Fruit fly (Drosophila melanogaster) whole organism, embryonic: ENCODE results near the gene IntS10.
A peak's percentile ranks its signal among the peaks of the same experiment; 100 is the strongest.

Experiments
- CG11456 ChIP-seq: fragments of 200-800 bp; sonication (Bioruptor generic); IDR thresholded peaks from 3 replicates; pipeline ENCODE4 v1.3.6; 2022; ENCODE audit warnings: missing biosample characterization, missing genetic modification characterization
- CG11723 ChIP-seq: fragments of 200-800 bp; sonication (Bioruptor generic); optimal IDR thresholded peaks from 2 replicates; lab custom pipeline; 2017; ENCODE audit warnings: missing biosample characterization, mild to moderate bottlenecking, missing genetic modification characterization
- CG13287 ChIP-seq: fragments of 200-800 bp; sonication (Bioruptor generic); IDR thresholded peaks from 2 replicates; pipeline ENCODE4 v1.3.6; 2022; ENCODE audit warnings: missing biosample characterization, missing genetic modification characterization; ENCODE audit not compliant: partially characterized antibody
- CG13624 ChIP-seq: fragments of 200-800 bp; sonication (Bioruptor generic); optimal IDR thresholded peaks from 2 replicates; lab custom pipeline; 2016; ENCODE audit warnings: missing biosample characterization, missing genetic modification characterization
- CG13894 ChIP-seq: fragments of 200-800 bp; sonication (Bioruptor generic); optimal IDR thresholded peaks from 3 replicates; lab custom pipeline; 2018; ENCODE audit warnings: missing biosample characterization, mild to moderate bottlenecking, missing genetic modification characterization, moderate library complexity
- CG14667 ChIP-seq: fragments of 200-800 bp; sonication (Bioruptor generic); IDR thresholded peaks from 2 replicates; pipeline ENCODE4 v1.3.6; 2022; ENCODE audit warnings: missing biosample characterization, missing genetic modification characterization
- CG16813 ChIP-seq: fragments of 200-800 bp; sonication (Bioruptor generic); IDR thresholded peaks from 3 replicates; pipeline ENCODE4 v1.3.6; 2022; ENCODE audit warnings: missing biosample characterization, missing genetic modification characterization; ENCODE audit not compliant: partially characterized antibody
- CG1792 ChIP-seq: fragments of 200-800 bp; sonication (Bioruptor generic); optimal IDR thresholded peaks from 2 replicates; lab custom pipeline; 2016; ENCODE audit warnings: missing biosample characterization, missing genetic modification characterization
- CG2129 ChIP-seq: fragments of 200-800 bp; sonication (Bioruptor generic); IDR thresholded peaks from 2 replicates; pipeline ENCODE4 v1.3.6; 2022; ENCODE audit warnings: missing biosample characterization, missing genetic modification characterization; ENCODE audit not compliant: partially characterized antibody
- CG2678 ChIP-seq: fragments of 200-800 bp; sonication (Bioruptor generic); optimal IDR thresholded peaks from 3 replicates; lab custom pipeline; 2019; ENCODE audit warnings: missing biosample characterization, mild to moderate bottlenecking, missing genetic modification characterization, moderate library complexity
- CG4730 ChIP-seq: fragments of 200-800 bp; sonication (Bioruptor generic); IDR thresholded peaks from 2 replicates; pipeline ENCODE4 v1.3.6; 2022; ENCODE audit warnings: missing biosample characterization, missing genetic modification characterization
- CG4820 ChIP-seq: fragments of 200-800 bp; sonication (Bioruptor generic); optimal IDR thresholded peaks from 3 replicates; lab custom pipeline; 2016; ENCODE audit warnings: missing biosample characterization, missing genetic modification characterization
- CG7372 ChIP-seq: fragments of 200-800 bp; sonication (Bioruptor generic); IDR thresholded peaks from 2 replicates; pipeline ENCODE4 v1.3.6; 2022; ENCODE audit warnings: missing biosample characterization, missing genetic modification characterization
- Dp ChIP-seq: fragments of 200-800 bp; sonication (Bioruptor generic); optimal IDR thresholded peaks from 2 replicates; lab custom pipeline; 2018; ENCODE audit warnings: missing biosample characterization, mild to moderate bottlenecking, missing genetic modification characterization, moderate library complexity
- Dref ChIP-seq: fragments of 200-800 bp; sonication (Bioruptor generic); IDR thresholded peaks from 2 replicates; pipeline ENCODE4 v1.3.6; 2022; ENCODE audit warnings: missing biosample characterization, missing genetic modification characterization
- Ets97D ChIP-seq: fragments of 200-800 bp; sonication (Bioruptor generic); optimal IDR thresholded peaks from 3 replicates; lab custom pipeline; 2016; ENCODE audit warnings: missing biosample characterization, missing genetic modification characterization
- Hey ChIP-seq: fragments of 200-800 bp; sonication (Bioruptor generic); optimal IDR thresholded peaks from 3 replicates; lab custom pipeline; 2018; ENCODE audit warnings: missing biosample characterization, mild to moderate bottlenecking, missing genetic modification characterization
- Jarid2 ChIP-seq: fragments of 200-800 bp; sonication (Bioruptor generic); optimal IDR thresholded peaks from 3 replicates; lab custom pipeline; 2017; ENCODE audit warnings: mild to moderate bottlenecking, missing biosample characterization, missing genetic modification reagents, missing genetic modification characterization
- Lpt ChIP-seq: fragments of >200 bp; optimal IDR thresholded peaks from 2 replicates; lab custom pipeline; 2018; ENCODE audit warnings: missing biosample characterization, missing genetic modification characterization
- Ptx1 ChIP-seq: fragments of 200-800 bp; sonication (Bioruptor generic); IDR thresholded peaks from 2 replicates; pipeline ENCODE4 v1.3.6; 2022; ENCODE audit warnings: missing biosample characterization, missing genetic modification characterization
- Sox102F ChIP-seq: fragments of 200-800 bp; sonication (Bioruptor generic); optimal IDR thresholded peaks from 2 replicates; lab custom pipeline; 2018; ENCODE audit warnings: missing biosample characterization, mild to moderate bottlenecking, missing genetic modification characterization, moderate library complexity
- Sry-δ ChIP-seq: fragments of 200-800 bp; sonication (Bioruptor generic); optimal IDR thresholded peaks from 2 replicates; lab custom pipeline; 2016; ENCODE audit warnings: missing biosample characterization, missing genetic modification characterization
- amos ChIP-seq: fragments of 200-800 bp; sonication (Bioruptor generic); IDR thresholded peaks from 2 replicates; pipeline ENCODE4 v1.3.6; 2022; ENCODE audit warnings: missing biosample characterization, missing genetic modification characterization; ENCODE audit not compliant: partially characterized antibody
- ato ChIP-seq: fragments of 200-800 bp; sonication (Bioruptor generic); IDR thresholded peaks from 2 replicates; pipeline ENCODE4 v1.3.6; 2022; ENCODE audit warnings: missing biosample characterization, missing genetic modification characterization; ENCODE audit not compliant: partially characterized antibody
- bab2 ChIP-seq: fragments of 200-800 bp; sonication (Bioruptor generic); optimal IDR thresholded peaks from 2 replicates; lab custom pipeline; 2016; ENCODE audit warnings: missing biosample characterization, missing genetic modification characterization
- bbx ChIP-seq: fragments of 200-800 bp; sonication (Bioruptor generic); IDR thresholded peaks from 2 replicates; pipeline ENCODE4 v1.3.6; 2022; ENCODE audit warnings: missing biosample characterization, missing genetic modification characterization; ENCODE audit not compliant: partially characterized antibody
- cas ChIP-seq: fragments of 200-800 bp; sonication (Bioruptor generic); IDR thresholded peaks from 2 replicates; pipeline ENCODE4 v1.3.6; 2022; ENCODE audit warnings: missing biosample characterization, missing genetic modification characterization
- cato ChIP-seq: fragments of 200-800 bp; sonication (Bioruptor generic); optimal IDR thresholded peaks from 2 replicates; lab custom pipeline; 2016; ENCODE audit warnings: missing biosample characterization, missing genetic modification characterization, borderline replicate concordance
- chm ChIP-seq: fragments of 200-800 bp; sonication (Bioruptor generic); IDR thresholded peaks from 2 replicates; pipeline ENCODE4 v1.3.6; 2022; ENCODE audit warnings: missing biosample characterization, missing genetic modification characterization
- crol ChIP-seq: fragments of 200-800 bp; sonication (Bioruptor generic); IDR thresholded peaks from 2 replicates; pipeline ENCODE4 v1.3.6; 2022; ENCODE audit warnings: missing biosample characterization, missing genetic modification characterization
- ftz-f1 ChIP-seq: fragments of 200-800 bp; sonication (Bioruptor generic); optimal IDR thresholded peaks from 2 replicates; lab custom pipeline; 2016; ENCODE audit warnings: missing biosample characterization, missing genetic modification characterization
- gsb ChIP-seq: fragments of 200-800 bp; sonication (Bioruptor generic); IDR thresholded peaks from 2 replicates; pipeline ENCODE4 v1.3.6; 2022; ENCODE audit warnings: missing biosample characterization, missing genetic modification characterization
- gsb-n ChIP-seq: fragments of 200-800 bp; sonication (Bioruptor generic); optimal IDR thresholded peaks from 3 replicates; lab custom pipeline; 2018; ENCODE audit warnings: missing biosample characterization, mild to moderate bottlenecking, missing genetic modification characterization
- h ChIP-seq: fragments of >200 bp; optimal IDR thresholded peaks from 2 replicates; lab custom pipeline; 2017
- hkb ChIP-seq, 2 experiments: fragments of 200-800 bp in 1 of 2; fragments of >200 bp in 1 of 2; sonication (Bioruptor generic) in 1 of 2; IDR thresholded peaks in 1 of 2; optimal IDR thresholded peaks in 1 of 2; 2 replicates each; pipeline versions ENCODE4 v1.3.6 to Lab custom; 2017 to 2022; ENCODE audit warnings: missing biosample characterization in 1 of 2, missing genetic modification characterization in 1 of 2
- ken ChIP-seq: fragments of 200-800 bp; sonication (Bioruptor generic); IDR thresholded peaks from 3 replicates; pipeline ENCODE4 v1.3.6; 2022; ENCODE audit warnings: missing biosample characterization, missing genetic modification characterization
- knrl ChIP-seq: fragments of 200-800 bp; sonication (Bioruptor generic); IDR thresholded peaks from 3 replicates; pipeline ENCODE4 v1.3.6; 2022; ENCODE audit warnings: missing biosample characterization, missing genetic modification characterization; ENCODE audit not compliant: partially characterized antibody
- lbe ChIP-seq: fragments of 200-800 bp; sonication (Bioruptor generic); optimal IDR thresholded peaks from 2 replicates; lab custom pipeline; 2016; ENCODE audit warnings: missing biosample characterization, mild to moderate bottlenecking, missing genetic modification characterization
- mam ChIP-seq: fragments of 200-800 bp; sonication (Bioruptor generic); optimal IDR thresholded peaks from 3 replicates; lab custom pipeline; 2016; ENCODE audit warnings: missing biosample characterization, missing genetic modification characterization
- nmo ChIP-seq: fragments of 200-800 bp; sonication (Bioruptor generic); optimal IDR thresholded peaks from 2 replicates; lab custom pipeline; 2018; ENCODE audit warnings: missing biosample characterization, mild to moderate bottlenecking, missing genetic modification characterization, moderate library complexity
- nom ChIP-seq: fragments of 200-800 bp; sonication (Bioruptor generic); optimal IDR thresholded peaks from 2 replicates; lab custom pipeline; 2017; ENCODE audit warnings: missing biosample characterization, missing genetic modification characterization, mild to moderate bottlenecking, moderate library complexity, missing genetic modification reagents
- oc ChIP-seq: fragments of 200-800 bp; sonication (Bioruptor generic); optimal IDR thresholded peaks from 2 replicates; lab custom pipeline; 2018; ENCODE audit warnings: missing biosample characterization, mild to moderate bottlenecking, missing genetic modification characterization, moderate library complexity
- p53 ChIP-seq: fragments of 200-800 bp; sonication (Bioruptor generic); optimal IDR thresholded peaks from 2 replicates; lab custom pipeline; 2016; ENCODE audit warnings: missing biosample characterization, missing genetic modification characterization
- pb ChIP-seq: fragments of 200-800 bp; sonication (Bioruptor generic); optimal IDR thresholded peaks from 3 replicates; lab custom pipeline; 2016; ENCODE audit warnings: missing biosample characterization, missing genetic modification characterization
- sr ChIP-seq: fragments of 200-800 bp; sonication (Bioruptor generic); IDR thresholded peaks from 3 replicates; pipeline ENCODE4 v1.3.6; 2022; ENCODE audit warnings: missing biosample characterization, missing genetic modification characterization
- tll ChIP-seq, 2 experiments: fragments of 200-800 bp in 1 of 2; fragments of >200 bp in 1 of 2; sonication (Bioruptor generic) in 1 of 2; optimal IDR thresholded peaks; 2 replicates each; lab custom pipeline; 2017 to 2019; ENCODE audit warnings: missing biosample characterization in 2 of 2, missing genetic modification characterization in 2 of 2, mild to moderate bottlenecking in 1 of 2, moderate library complexity in 1 of 2
- tx ChIP-seq: fragments of 200-800 bp; sonication (Bioruptor generic); optimal IDR thresholded peaks from 2 replicates; lab custom pipeline; 2016; ENCODE audit warnings: missing biosample characterization, missing genetic modification characterization
- vfl ChIP-seq: fragments of 200-800 bp; sonication (Bioruptor generic); optimal IDR thresholded peaks from 2 replicates; lab custom pipeline; 2016; ENCODE audit warnings: missing biosample characterization, missing genetic modification characterization

The IntS10 gene

dm6 chr3L:3814010-3814833 is 7.7 kb downstream of the IntS10 start, which contains the start of gene Scsalpha1 (continued):
- peak; percentile 99 for TF ChIP-seq knrl
- peak; percentile 98 for TF ChIP-seq CG2129 (GFP tag; lab: Robert Waterston, UW)
- peak; percentile 40 for TF ChIP-seq Ets97D (GFP tag; lab: Kevin White, UChicago)
- TF ChIP-seq Jarid2: no peak
- peak; percentile 84 for TF ChIP-seq ftz-f1 (GFP tag; lab: Kevin White, UChicago)
- TF ChIP-seq Dref (GFP tag; lab: Robert Waterston, UW): peak; percentile 99
- TF ChIP-seq CG4820: no peak
- peak; percentile 16 for TF ChIP-seq gsb-n (tag; lab: Kevin White, UChicago)
- TF ChIP-seq Sox102F (GFP tag; lab: Kevin White, UChicago): no peak
- no peak for TF ChIP-seq CG11723 (GFP tag; lab: Kevin White, UChicago)
- peak; percentile 40; the same call in 1 of the 2 replicates for TF ChIP-seq chm (GFP tag; lab: Robert Waterston, UW)
- TF ChIP-seq CG4730 (GFP tag; lab: Robert Waterston, UW): no peak
- TF ChIP-seq Ptx1 (GFP tag; lab: Robert Waterston, UW): peak; percentile 30; the same call in 1 of the 2 replicates
- peak; percentile 22 for TF ChIP-seq tx (GFP tag; lab: Kevin White, UChicago)
- no peak for TF ChIP-seq mam (GFP tag; lab: Kevin White, UChicago)
- peak; percentile 31 for TF ChIP-seq nmo
- TF ChIP-seq CG16813: peak; percentile 100
- TF ChIP-seq nom: peak; percentile 79
- TF ChIP-seq amos: peak; percentile 100
- TF ChIP-seq p53 (GFP tag; lab: Kevin White, UChicago): no peak
- TF ChIP-seq CG1792: no peak
- no peak for TF ChIP-seq cas
- TF ChIP-seq CG11456 (GFP tag; lab: Robert Waterston, UW): peak; percentile 66; the same call in 1 of the 3 replicates
- no peak for TF ChIP-seq Lpt (GFP tag; lab: Kevin White, UChicago)
- TF ChIP-seq tll (GFP tag; optimal IDR thresholded peaks at IDR 0.05; lab: Kevin White, UChicago): peak in 1 of 2 experiments; percentile 1
- TF ChIP-seq ken (GFP tag; lab: Robert Waterston, UW): peak; percentile 37; the same call in 1 of the 3 replicates
- TF ChIP-seq vfl (GFP tag; lab: Kevin White, UChicago): no peak
- TF ChIP-seq gsb: peak; percentile 18; the same call in 1 of the 2 replicates
- no peak for TF ChIP-seq hkb (optimal IDR thresholded peaks at IDR 0.05; lab: Kevin White, UChicago)
- peak; percentile 71 for TF ChIP-seq hkb (GFP tag; IDR thresholded peaks at IDR 0.05; lab: Robert Waterston, UW)
- TF ChIP-seq CG13287 (GFP tag; lab: Robert Waterston, UW): peak; percentile 99
- no peak for TF ChIP-seq Hey
- TF ChIP-seq cato (GFP tag; lab: Kevin White, UChicago): no peak
- 0 out of 2 replicates have a peak, but pooled peaks have one; percentile 19 for TF ChIP-seq CG7372 (GFP tag; lab: Robert Waterston, UW)
- peak; percentile 100 for TF ChIP-seq bbx (GFP tag; lab: Robert Waterston, UW)
- no peak for TF ChIP-seq oc (tag; lab: Kevin White, UChicago)
- TF ChIP-seq CG13894: peak; percentile 47
- peak; percentile 22 for TF ChIP-seq CG13624 (GFP tag; lab: Kevin White, UChicago)
- TF ChIP-seq sr (GFP tag; lab: Robert Waterston, UW): no peak
- TF ChIP-seq bab2: peak; percentile 15
- peak; percentile 15 for TF ChIP-seq pb (GFP tag; lab: Kevin White, UChicago)
- TF ChIP-seq CG2678 (tag; lab: Kevin White, UChicago): peak; percentile 41
- TF ChIP-seq lbe: no peak
- no peak for TF ChIP-seq CG14667 (GFP tag; lab: Robert Waterston, UW)
- TF ChIP-seq crol (GFP tag; lab: Robert Waterston, UW): peak; percentile 94
- no peak for TF ChIP-seq h
- TF ChIP-seq ato (GFP tag; lab: Robert Waterston, UW): peak; percentile 100
- peak; percentile 97 for TF ChIP-seq Sry-δ
- TF ChIP-seq Dp (GFP tag; lab: Kevin White, UChicago): peak; percentile 56
